Fruit fly (Drosophila melanogaster) whole organism, embryonic: ENCODE data around the gene GlcAT-P.

Experiments used
- CG16813 ChIP-seq: fragments of 200-800 bp; sonication (Bioruptor generic); IDR thresholded peaks from 3 replicates; pipeline ENCODE4 v1.3.6; 2022; ENCODE audit warnings: missing biosample characterization, missing genetic modification characterization; ENCODE audit not compliant: partially characterized antibody
- CG31441 ChIP-seq: fragments of 200-800 bp; sonication (Bioruptor generic); IDR thresholded peaks from 2 replicates; pipeline ENCODE4 v1.3.6; 2022; ENCODE audit warnings: missing biosample characterization, missing genetic modification characterization
- CG3995 ChIP-seq: fragments of 200-800 bp; sonication (Bioruptor generic); optimal IDR thresholded peaks from 3 replicates; lab custom pipeline; 2016; ENCODE audit warnings: missing biosample characterization, missing genetic modification characterization
- Med ChIP-seq: fragments of 200-800 bp; sonication (Bioruptor generic); peaks from one replicate; lab custom pipeline; 2016; ENCODE audit warnings: missing biosample characterization, missing genetic modification characterization, mild to moderate bottlenecking, inconsistent platforms, moderate library complexity
- PHDP ChIP-seq: fragments of 200-800 bp; sonication (Bioruptor generic); optimal IDR thresholded peaks from 3 replicates; lab custom pipeline; 2018; ENCODE audit warnings: missing biosample characterization, mild to moderate bottlenecking, missing genetic modification characterization, moderate library complexity
- eve ChIP-seq, 2 experiments: fragments of >200 bp; optimal IDR thresholded peaks; 2 replicates each; lab custom pipeline; 2017; ENCODE audit warnings: missing biosample characterization in 2 of 2, missing genetic modification characterization in 2 of 2
- pfk ChIP-seq: fragments of 200-800 bp; sonication (Bioruptor generic); optimal IDR thresholded peaks from 2 replicates; lab custom pipeline; 2018; ENCODE audit warnings: missing biosample characterization, mild to moderate bottlenecking, missing genetic modification characterization, moderate library complexity
- ro ChIP-seq: fragments of 200-800 bp; sonication (Bioruptor generic); IDR thresholded peaks from 2 replicates; pipeline ENCODE4 v1.3.6; 2022; ENCODE audit warnings: missing biosample characterization, missing genetic modification characterization
- zfh1 ChIP-seq: fragments of 200-800 bp; sonication (Bioruptor generic); IDR thresholded peaks from 3 replicates; pipeline ENCODE4 v1.3.6; 2022; ENCODE audit warnings: missing biosample characterization, missing genetic modification characterization

GlcAT-P gene

DNA sequence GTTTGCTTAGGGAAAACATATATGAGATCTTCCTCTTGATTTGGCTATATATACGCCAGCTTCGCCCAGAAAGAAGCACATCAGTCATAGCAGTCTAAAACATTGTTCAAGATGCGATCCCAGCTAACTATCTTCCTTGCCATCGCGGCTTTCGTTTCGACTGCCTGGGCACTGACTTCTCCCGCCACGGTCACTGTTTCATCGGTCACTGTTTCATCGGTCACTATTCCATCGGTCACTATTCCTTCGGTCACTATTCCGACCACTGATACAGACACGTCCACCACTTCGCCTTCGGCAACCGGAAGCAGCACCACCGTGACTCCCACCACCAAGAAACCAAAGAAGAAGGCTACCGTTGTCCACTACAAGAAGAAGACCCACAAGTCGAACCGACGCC, 62.5 kb downstream of the GlcAT-P start, which contains the start of gene CG14143:
Gene CG14143 (plus strand): TSS at position 102 of the 400 bp plus-strand sequence.
- TF ChIP-seq CG16813 (GFP tag; lab: Robert Waterston, UW) (0 out of 3 replicates have a peak, but pooled peaks have one; percentile 14), pfk (GFP tag; lab: Kevin White, UChicago) (peak; percentile 67), ro (GFP tag; lab: Robert Waterston, UW) (0 out of 2 replicates have a peak, but pooled peaks have one; percentile 18), Med (GFP tag; lab: Kevin White, UChicago) (peak; percentile 24), CG3995 (GFP tag; lab: Kevin White, UChicago) (peak; percentile 91), zfh1 (GFP tag; lab: Robert Waterston, UW) (0 out of 3 replicates have a peak, but pooled peaks have one; percentile 44)

DNA sequence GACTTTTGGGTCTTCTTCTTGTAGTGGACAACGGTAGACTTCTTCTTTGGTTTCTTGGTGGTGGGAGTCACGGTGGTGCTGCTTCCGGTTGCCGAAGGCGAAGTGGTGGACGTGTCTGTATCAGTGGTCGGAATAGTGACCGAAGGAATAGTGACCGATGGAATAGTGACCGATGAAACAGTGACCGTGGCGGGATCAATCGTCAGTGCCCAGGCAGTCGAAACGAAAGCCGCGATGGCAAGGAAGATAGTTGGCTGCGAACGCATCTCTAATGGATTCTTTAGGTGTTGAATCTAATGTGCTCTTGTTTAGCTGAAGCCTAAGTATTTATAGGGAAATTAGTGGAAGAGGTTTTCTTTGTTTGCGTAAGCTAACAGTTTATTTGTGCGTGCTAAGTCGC, 65.3 kb downstream of the GlcAT-P start, which contains the start of gene CG32074:
Gene CG32074 (minus strand): TSS at position 268 of the 400 bp plus-strand sequence.
- TF ChIP-seq CG3995 (GFP tag; lab: Kevin White, UChicago) (peak; percentile 80), CG31441 (GFP tag; lab: Robert Waterston, UW) (0 out of 2 replicates have a peak, but pooled peaks have one; percentile 35), pfk (GFP tag; lab: Kevin White, UChicago) (peak; percentile 54)

DNA sequence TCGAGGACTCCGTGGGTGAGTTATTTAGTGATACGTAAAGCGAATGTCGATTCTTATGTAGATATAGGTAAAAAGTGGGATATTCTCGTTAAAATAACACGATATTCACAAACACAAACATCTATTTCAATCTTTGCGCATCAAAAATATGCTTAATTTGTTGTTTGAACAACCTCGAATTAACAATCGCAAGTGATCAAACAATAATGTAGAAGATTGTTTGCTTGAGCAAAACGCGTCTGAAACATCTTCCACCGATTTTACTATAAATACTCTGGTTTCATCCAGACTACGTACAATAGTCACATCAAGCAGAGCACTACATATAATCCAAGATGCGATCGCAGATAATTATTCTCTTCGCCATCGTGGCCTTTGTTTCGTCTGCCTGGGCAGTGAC, 66.8 kb downstream of the GlcAT-P start, which contains the start of gene nol:
Gene nol (plus strand): TSS at position 301 of the 400 bp plus-strand sequence.
- TF ChIP-seq eve (GFP tag; optimal IDR thresholded peaks at IDR 0.05; lab: Kevin White, UChicago): no peak
- TF ChIP-seq PHDP: no peak
- TF ChIP-seq, all 482 proteins: peak for 0
